Fruit fly (Drosophila melanogaster) whole organism, embryonic: ENCODE measurements around the gene CG34181.

Source experiments
- Atf-2 ChIP-seq: fragments of 200-800 bp; sonication (Bioruptor generic); optimal IDR thresholded peaks from 2 replicates; lab custom pipeline; 2016; ENCODE audit warnings: missing biosample characterization, missing genetic modification characterization
- Blimp-1 ChIP-seq: fragments of 200-800 bp; sonication (Bioruptor generic); optimal IDR thresholded peaks from 3 replicates; lab custom pipeline; 2018; ENCODE audit warnings: missing biosample characterization, missing genetic modification characterization, mild to moderate bottlenecking, moderate library complexity, missing genetic modification reagents
- Bteb2 ChIP-seq: fragments of 200-800 bp; sonication (Bioruptor generic); optimal IDR thresholded peaks from 2 replicates; lab custom pipeline; 2016; ENCODE audit warnings: missing biosample characterization, missing genetic modification characterization
- CG10267 ChIP-seq: fragments of 200-800 bp; sonication (Bioruptor generic); optimal IDR thresholded peaks from 2 replicates; lab custom pipeline; 2018; ENCODE audit warnings: missing biosample characterization, mild to moderate bottlenecking, missing genetic modification characterization, moderate library complexity
- CG11085 ChIP-seq: fragments of 200-800 bp; sonication (Bioruptor generic); IDR thresholded peaks from 2 replicates; pipeline ENCODE4 v1.3.6; 2022; ENCODE audit warnings: missing biosample characterization, missing genetic modification characterization
- CG11695 ChIP-seq: fragments of 200-800 bp; sonication (Bioruptor generic); IDR thresholded peaks from 3 replicates; pipeline ENCODE4 v1.3.6; 2022; ENCODE audit warnings: missing biosample characterization, missing genetic modification characterization
- CG12236 ChIP-seq: fragments of 200-800 bp; sonication (Bioruptor generic); optimal IDR thresholded peaks from 2 replicates; lab custom pipeline; 2016; ENCODE audit warnings: missing biosample characterization, missing genetic modification characterization
- CG13287 ChIP-seq: fragments of 200-800 bp; sonication (Bioruptor generic); IDR thresholded peaks from 2 replicates; pipeline ENCODE4 v1.3.6; 2022; ENCODE audit warnings: missing biosample characterization, missing genetic modification characterization; ENCODE audit not compliant: partially characterized antibody
- CG13775 ChIP-seq: fragments of 200-800 bp; sonication (Bioruptor generic); optimal IDR thresholded peaks from 3 replicates; lab custom pipeline; 2017; ENCODE audit warnings: missing biosample characterization, mild to moderate bottlenecking, missing genetic modification characterization
- CG13894 ChIP-seq: fragments of 200-800 bp; sonication (Bioruptor generic); optimal IDR thresholded peaks from 3 replicates; lab custom pipeline; 2018; ENCODE audit warnings: missing biosample characterization, mild to moderate bottlenecking, missing genetic modification characterization, moderate library complexity
- CG14667 ChIP-seq: fragments of 200-800 bp; sonication (Bioruptor generic); IDR thresholded peaks from 2 replicates; pipeline ENCODE4 v1.3.6; 2022; ENCODE audit warnings: missing biosample characterization, missing genetic modification characterization
- CG14710 ChIP-seq: fragments of 200-800 bp; sonication (Bioruptor generic); optimal IDR thresholded peaks from 3 replicates; lab custom pipeline; 2019; ENCODE audit warnings: missing biosample characterization, mild to moderate bottlenecking, missing genetic modification characterization, moderate library complexity
- CG17568 ChIP-seq: fragments of 200-800 bp; sonication (Bioruptor generic); optimal IDR thresholded peaks from 2 replicates; lab custom pipeline; 2018; ENCODE audit warnings: missing biosample characterization, mild to moderate bottlenecking, missing genetic modification characterization, moderate library complexity
- CG31441 ChIP-seq: fragments of 200-800 bp; sonication (Bioruptor generic); IDR thresholded peaks from 2 replicates; pipeline ENCODE4 v1.3.6; 2022; ENCODE audit warnings: missing biosample characterization, missing genetic modification characterization
- CG3281 ChIP-seq: fragments of 200-800 bp; sonication (Bioruptor generic); optimal IDR thresholded peaks from 3 replicates; lab custom pipeline; 2017; ENCODE audit warnings: missing biosample characterization, mild to moderate bottlenecking, missing genetic modification characterization
- CG33213 ChIP-seq: fragments of 200-800 bp; sonication (Bioruptor generic); optimal IDR thresholded peaks from 3 replicates; lab custom pipeline; 2016; ENCODE audit warnings: missing biosample characterization, missing genetic modification characterization
- CG4707 ChIP-seq: fragments of 200-800 bp; sonication (Bioruptor generic); optimal IDR thresholded peaks from 2 replicates; lab custom pipeline; 2018; ENCODE audit warnings: missing biosample characterization, mild to moderate bottlenecking, missing genetic modification characterization, moderate library complexity
- CG6175 ChIP-seq: fragments of 200-800 bp; sonication (Bioruptor generic); IDR thresholded peaks from 3 replicates; pipeline ENCODE4 v1.3.6; 2022; ENCODE audit warnings: missing biosample characterization, missing genetic modification characterization
- CG6254 ChIP-seq: fragments of 200-800 bp; sonication (Bioruptor generic); optimal IDR thresholded peaks from 3 replicates; lab custom pipeline; 2017; ENCODE audit warnings: mild to moderate bottlenecking, missing biosample characterization, missing genetic modification reagents, missing genetic modification characterization
- CG7372 ChIP-seq: fragments of 200-800 bp; sonication (Bioruptor generic); IDR thresholded peaks from 2 replicates; pipeline ENCODE4 v1.3.6; 2022; ENCODE audit warnings: missing biosample characterization, missing genetic modification characterization
- CG7928 ChIP-seq: fragments of 200-800 bp; sonication (Bioruptor generic); optimal IDR thresholded peaks from 2 replicates; lab custom pipeline; 2017; ENCODE audit warnings: missing biosample characterization, mild to moderate bottlenecking, missing genetic modification characterization
- CG9609 ChIP-seq: fragments of 200-800 bp; sonication (Bioruptor generic); optimal IDR thresholded peaks from 3 replicates; lab custom pipeline; 2016; ENCODE audit warnings: missing biosample characterization, missing genetic modification characterization
- CTCF ChIP-seq: fragments of 200-800 bp; sonication (Bioruptor generic); optimal IDR thresholded peaks from 2 replicates; lab custom pipeline; 2017; ENCODE audit warnings: missing biosample characterization, mild to moderate bottlenecking, missing genetic modification characterization, moderate library complexity
- Dp ChIP-seq: fragments of 200-800 bp; sonication (Bioruptor generic); optimal IDR thresholded peaks from 2 replicates; lab custom pipeline; 2018; ENCODE audit warnings: missing biosample characterization, mild to moderate bottlenecking, missing genetic modification characterization, moderate library complexity
- Dref ChIP-seq: fragments of 200-800 bp; sonication (Bioruptor generic); IDR thresholded peaks from 2 replicates; pipeline ENCODE4 v1.3.6; 2022; ENCODE audit warnings: missing biosample characterization, missing genetic modification characterization
- Ets65A ChIP-seq: fragments of 200-800 bp; sonication (Bioruptor generic); peaks from one replicate; lab custom pipeline; 2016; ENCODE audit warnings: missing biosample characterization, missing genetic modification characterization
- Ets97D ChIP-seq: fragments of 200-800 bp; sonication (Bioruptor generic); optimal IDR thresholded peaks from 3 replicates; lab custom pipeline; 2016; ENCODE audit warnings: missing biosample characterization, missing genetic modification characterization
- Fer2 ChIP-seq: fragments of 200-800 bp; sonication (Bioruptor generic); optimal IDR thresholded peaks from 2 replicates; lab custom pipeline; 2018; ENCODE audit warnings: missing biosample characterization, mild to moderate bottlenecking, missing genetic modification characterization, moderate library complexity
- Hr78 ChIP-seq, 2 experiments: fragments of 200-800 bp in 1 of 2; fragments of >200 bp in 1 of 2; sonication (Bioruptor generic) in 1 of 2; optimal IDR thresholded peaks; 2 replicates each; lab custom pipeline; 2017 to 2019; ENCODE audit warnings: missing biosample characterization in 2 of 2, missing genetic modification characterization in 2 of 2, mild to moderate bottlenecking in 1 of 2, moderate library complexity in 1 of 2
- MBD-R2 ChIP-seq: fragments of 200-800 bp; sonication (Bioruptor generic); IDR thresholded peaks from 2 replicates; pipeline ENCODE4 v1.3.6; 2022; ENCODE audit warnings: missing biosample characterization, missing genetic modification characterization
- Myb ChIP-seq: fragments of 200-800 bp; sonication (Bioruptor generic); optimal IDR thresholded peaks from 2 replicates; lab custom pipeline; 2016; ENCODE audit warnings: missing biosample characterization, missing genetic modification characterization
- Scr ChIP-seq: fragments of 200-800 bp; sonication (Bioruptor generic); IDR thresholded peaks from 2 replicates; pipeline ENCODE4 v1.3.6; 2022; ENCODE audit warnings: missing biosample characterization, missing genetic modification characterization; ENCODE audit not compliant: partially characterized antibody
- Side ChIP-seq: fragments of 200-800 bp; sonication (Bioruptor generic); optimal IDR thresholded peaks from 2 replicates; lab custom pipeline; 2016; ENCODE audit warnings: missing biosample characterization, missing genetic modification characterization
- Sin3A ChIP-seq: fragments of >200 bp; optimal IDR thresholded peaks from 2 replicates; lab custom pipeline; 2018
- YL-1 ChIP-seq: fragments of 200-800 bp; sonication (Bioruptor generic); optimal IDR thresholded peaks from 3 replicates; lab custom pipeline; 2017; ENCODE audit warnings: missing biosample characterization, mild to moderate bottlenecking, missing genetic modification characterization
- abd-A ChIP-seq: fragments of 200-800 bp; sonication (Bioruptor generic); optimal IDR thresholded peaks from 3 replicates; lab custom pipeline; 2019; ENCODE audit warnings: missing biosample characterization, mild to moderate bottlenecking, missing genetic modification characterization, moderate library complexity
- dysf ChIP-seq: fragments of 200-800 bp; sonication (Bioruptor generic); IDR thresholded peaks from 3 replicates; pipeline ENCODE4 v1.3.6; 2022; ENCODE audit warnings: missing biosample characterization, missing genetic modification characterization
- eve ChIP-seq, 2 experiments: fragments of >200 bp; optimal IDR thresholded peaks; 2 replicates each; lab custom pipeline; 2017; ENCODE audit warnings: missing biosample characterization in 2 of 2, missing genetic modification characterization in 2 of 2
- gfzf ChIP-seq: fragments of 200-800 bp; sonication (Bioruptor generic); optimal IDR thresholded peaks from 2 replicates; lab custom pipeline; 2016; ENCODE audit warnings: missing biosample characterization, mild to moderate bottlenecking, missing genetic modification characterization, moderate library complexity
- grau ChIP-seq: fragments of 200-800 bp; optimal IDR thresholded peaks from 3 replicates; lab custom pipeline; 2019; ENCODE audit warnings: missing biosample characterization, mild to moderate bottlenecking, missing genetic modification characterization, moderate library complexity
- pzg ChIP-seq: fragments of 200-800 bp; sonication (Bioruptor generic); optimal IDR thresholded peaks from 3 replicates; lab custom pipeline; 2018; ENCODE audit warnings: missing biosample characterization, mild to moderate bottlenecking, missing genetic modification characterization, moderate library complexity
- scrt ChIP-seq: fragments of 200-800 bp; sonication (Bioruptor generic); optimal IDR thresholded peaks from 2 replicates; lab custom pipeline; 2018; ENCODE audit warnings: missing biosample characterization, mild to moderate bottlenecking, missing genetic modification characterization, moderate library complexity
- sens ChIP-seq: fragments of 200-800 bp; sonication (Bioruptor generic); peaks from one replicate; lab custom pipeline; 2016; ENCODE audit warnings: missing biosample characterization, missing genetic modification characterization
- shn ChIP-seq: fragments of 200-800 bp; sonication (Bioruptor generic); optimal IDR thresholded peaks from 3 replicates; lab custom pipeline; 2016; ENCODE audit warnings: missing biosample characterization, missing genetic modification characterization
- stwl ChIP-seq: fragments of 200-800 bp; sonication (Bioruptor generic); optimal IDR thresholded peaks from 3 replicates; lab custom pipeline; 2018; ENCODE audit warnings: missing biosample characterization, mild to moderate bottlenecking, missing genetic modification characterization, moderate library complexity
- ttk ChIP-seq: fragments of 200-800 bp; sonication (Bioruptor generic); IDR thresholded peaks from 2 replicates; pipeline ENCODE4 v2.1.2; 2022; ENCODE audit warnings: missing biosample characterization, missing genetic modification characterization
- usp ChIP-seq: fragments of >200 bp; optimal IDR thresholded peaks from 2 replicates; lab custom pipeline; 2017; ENCODE audit warnings: missing biosample characterization, missing genetic modification characterization

The CG34181 gene

dm6 chr2L:9367340-9367739 lies at the start of gene CG34181:
TSS of gene CG34181 (plus strand) at chr2L:9367640.
- TF ChIP-seq Atf-2 (no peak), CG10267 (no peak), Sin3A (lab: Kevin White, UChicago) (no peak), Ets65A (GFP tag; lab: Kevin White, UChicago) (peak; percentile 49)

- no peak for TF ChIP-seq Fer2 (tag; lab: Kevin White, UChicago)
- TF ChIP-seq Dref (GFP tag; lab: Robert Waterston, UW), result 0 out of 2 replicates have a peak, but pooled peaks have one; percentile 5
- TF ChIP-seq CG12236 (GFP tag; lab: Kevin White, UChicago), result no peak
- no peak for TF ChIP-seq Blimp-1 (GFP tag; lab: Kevin White, UChicago)
- TF ChIP-seq Ets65A (GFP tag; lab: Kevin White, UChicago), result peak; percentile 24
- TF ChIP-seq CG13894 (tag; lab: Kevin White, UChicago), result peak; percentile 9
- TF ChIP-seq abd-A (tag; lab: Kevin White, UChicago), result peak; percentile 56
- no peak for TF ChIP-seq Side (GFP tag; lab: Kevin White, UChicago)
- TF ChIP-seq scrt, result peak; percentile 77
- 0 out of 2 replicates have a peak, but pooled peaks have one; percentile 10 for TF ChIP-seq CG7372 (GFP tag; lab: Robert Waterston, UW)
- no peak for TF ChIP-seq CG6254 (GFP tag; lab: Kevin White, UChicago)
Measured at dm6 chr2L:9321022-9321421, 46.4 kb upstream of the CG34181 start.

- TF ChIP-seq CG17568 (no peak), Dp (GFP tag; lab: Kevin White, UChicago) (no peak), sens (peak; percentile 4), eve (GFP tag; optimal IDR thresholded peaks at IDR 0.05; lab: Kevin White, UChicago) (no peak)
Measured at dm6 chr2L:9327444-9327843, 40.0 kb upstream of the CG34181 start, which contains the start of gene CG17005. TSS of gene CG17005 (plus strand) at chr2L:9327744.

dm6 chr2L:9330628-9331027 lies 36.8 kb upstream of the CG34181 start, which contains the start of gene Cks30A:
TSS of gene Cks30A (plus strand) at chr2L:9330763.
- TF ChIP-seq CG13775 (GFP tag; lab: Kevin White, UChicago), result no peak
- peak; percentile 27 for TF ChIP-seq YL-1
- no peak for TF ChIP-seq CG6175
- peak; percentile 58 for TF ChIP-seq CG33213 (GFP tag; lab: Kevin White, UChicago)
- peak; percentile 46; the same call in 1 of the 2 replicates for TF ChIP-seq CG13287 (GFP tag; lab: Robert Waterston, UW)
- TF ChIP-seq CG10267, result peak; percentile 62
- TF ChIP-seq Sin3A (lab: Kevin White, UChicago), result peak; percentile 22
- no peak for TF ChIP-seq Bteb2 (GFP tag; lab: Kevin White, UChicago)
- no peak for TF ChIP-seq CG11695 (GFP tag; lab: Robert Waterston, UW)
- no peak for TF ChIP-seq CG3281 (GFP tag; lab: Kevin White, UChicago)
- TF ChIP-seq CG11085, result no peak
- no peak for TF ChIP-seq CG31441 (GFP tag; lab: Robert Waterston, UW)
- TF ChIP-seq Myb, result peak; percentile 80
- TF ChIP-seq eve (GFP tag; optimal IDR thresholded peaks at IDR 0.05; lab: Kevin White, UChicago), result no peak
- no peak for TF ChIP-seq CG9609 (GFP tag; lab: Kevin White, UChicago)
- no peak for TF ChIP-seq CG14710 (tag; lab: Kevin White, UChicago)
- TF ChIP-seq ttk (GFP tag; lab: Robert Waterston, UW), result no peak
- peak; percentile 61 for TF ChIP-seq MBD-R2
- TF ChIP-seq dysf, result no peak
- peak; percentile 99 for TF ChIP-seq gfzf (GFP tag; lab: Kevin White, UChicago)
- TF ChIP-seq CG7928, result no peak
- peak; percentile 91 for TF ChIP-seq stwl (tag; lab: Kevin White, UChicago)
- no peak for TF ChIP-seq usp (GFP tag; lab: Kevin White, UChicago)
- peak; percentile 52 for TF ChIP-seq CTCF (GFP tag; lab: Kevin White, UChicago)
- TF ChIP-seq grau (tag; lab: Kevin White, UChicago), result no peak
- TF ChIP-seq shn (GFP tag; lab: Kevin White, UChicago), result no peak
- no peak for TF ChIP-seq Hr78 (GFP tag; optimal IDR thresholded peaks at IDR 0.05; lab: Kevin White, UChicago)
- TF ChIP-seq CG4707, result no peak
- peak; percentile 96 for TF ChIP-seq pzg (GFP tag; lab: Kevin White, UChicago)
- TF ChIP-seq Ets97D (GFP tag; lab: Kevin White, UChicago), result peak; percentile 85
- TF ChIP-seq Scr (GFP tag; lab: Robert Waterston, UW), result no peak
- TF ChIP-seq Ets65A (GFP tag; lab: Kevin White, UChicago), result peak; percentile 94
- no peak for TF ChIP-seq CG14667 (GFP tag; lab: Robert Waterston, UW)
